Fruit fly (Drosophila melanogaster): ENCODE results near the gene CG17712.

Gene CG17712

dm6 chr2L:1710224-1710623 is 41.7 kb downstream of the CG17712 start, which contains the start of the genes CG17660 and mRpL48 (continued):
- TF ChIP-seq CG9437 (GFP tag; optimal IDR thresholded peaks at IDR 0.05) (peak; percentile 32), CG10267 (tag; optimal IDR thresholded peaks at IDR 0.05) (peak; percentile 43), CG3281 (GFP tag; optimal IDR thresholded peaks at IDR 0.05) (peak; percentile 37), kay (GFP tag; optimal IDR thresholded peaks at IDR 0.05) (no peak), Aef1 (GFP tag; IDR thresholded peaks at IDR 0.05) (no peak), CG8290 (GFP tag; optimal IDR thresholded peaks at IDR 0.05) (peak; percentile 11), CG8290 (tag; optimal IDR thresholded peaks at IDR 0.05) (no peak), CG11560 (tag; IDR thresholded peaks at IDR 0.05) (no peak), odd (GFP tag; optimal IDR thresholded peaks at IDR 0.05) (no peak), wor (GFP tag; IDR thresholded peaks at IDR 0.05) (no peak), CG12236 (GFP tag; optimal IDR thresholded peaks at IDR 0.05) (no peak), dpn (GFP tag; optimal IDR thresholded peaks at IDR 0.05) (peak in 1 of 2 experiments; percentile 4), CG15601 (tag; optimal IDR thresholded peaks at IDR 0.05) (no peak), Meics (GFP tag; optimal IDR thresholded peaks at IDR 0.05) (peak; percentile 28), CG10543 (GFP tag; optimal IDR thresholded peaks at IDR 0.05) (no peak), CG3407 (GFP tag; optimal IDR thresholded peaks at IDR 0.05) (no peak), CG12659 (GFP tag; optimal IDR thresholded peaks at IDR 0.05) (peak; percentile 70), cg (GFP tag; optimal IDR thresholded peaks at IDR 0.05) (no peak), nau (GFP tag; optimal IDR thresholded peaks at IDR 0.05) (no peak), CG6813 (GFP tag; optimal IDR thresholded peaks at IDR 0.05) (no peak), CG18619 (GFP tag; optimal IDR thresholded peaks at IDR 0.05) (no peak), croc (GFP tag; conservative IDR thresholded peaks at IDR 0.05) (no peak), CG17912 (GFP tag; optimal IDR thresholded peaks at IDR 0.05) (peak; percentile 2), chif (GFP tag; optimal IDR thresholded peaks at IDR 0.05) (no peak), da (GFP tag; optimal IDR thresholded peaks at IDR 0.05) (no peak), CG10274 (GFP tag; optimal IDR thresholded peaks at IDR 0.05) (no peak), NfI (GFP tag; optimal IDR thresholded peaks at IDR 0.05) (peak; percentile 31), CG16815 (GFP tag; optimal IDR thresholded peaks at IDR 0.05) (no peak), Ptx1 (GFP tag; IDR thresholded peaks at IDR 0.05) (no peak), dmrt99B (tag; optimal IDR thresholded peaks at IDR 0.05) (no peak), NFAT (GFP tag; IDR thresholded peaks at IDR 0.05) (no peak), lola (GFP tag; optimal IDR thresholded peaks at IDR 0.05) (no peak), tio (GFP tag; optimal IDR thresholded peaks at IDR 0.05) (no peak), Hr78 (GFP tag; optimal IDR thresholded peaks at IDR 0.05) (no peak), CG9215 (GFP tag; IDR thresholded peaks at IDR 0.05) (no peak), Bgb (GFP tag; IDR thresholded peaks at IDR 0.05; ENCODE audit: partially characterized antibody) (peak; percentile 79), CG6654 (GFP tag; optimal IDR thresholded peaks at IDR 0.05) (no peak), Mrtf (GFP tag; IDR thresholded peaks at IDR 0.05) (peak; percentile 13; the same call in 1 of the 3 replicates), D19A (tag; optimal IDR thresholded peaks at IDR 0.05) (no peak), bab2 (GFP tag; optimal IDR thresholded peaks at IDR 0.05) (no peak), Mes4 (GFP tag; optimal IDR thresholded peaks at IDR 0.05) (no peak), CG32772 (GFP tag; IDR thresholded peaks at IDR 0.05) (no peak), CG17612 (GFP tag; IDR thresholded peaks at IDR 0.05) (no peak), slou (GFP tag; optimal IDR thresholded peaks at IDR 0.05) (no peak), CG14050 (GFP tag; IDR thresholded peaks at IDR 0.05) (no peak), CG6683 (GFP tag; optimal IDR thresholded peaks at IDR 0.05) (no peak), sug (tag; optimal IDR thresholded peaks at IDR 0.05) (peak; percentile 48), CG13296 (GFP tag; optimal IDR thresholded peaks at IDR 0.05) (no peak), knrl (GFP tag; IDR thresholded peaks at IDR 0.05; ENCODE audit: partially characterized antibody) (peak; percentile 60; the same call in 2 of the 3 replicates), CG2116 (GFP tag; optimal IDR thresholded peaks at IDR 0.05) (peak; percentile 81), CG31224 (GFP tag; IDR thresholded peaks at IDR 0.05) (no peak)
